Worm (Caenorhabditis elegans): ENCODE measurements around the gene srh-70.

DNA sequence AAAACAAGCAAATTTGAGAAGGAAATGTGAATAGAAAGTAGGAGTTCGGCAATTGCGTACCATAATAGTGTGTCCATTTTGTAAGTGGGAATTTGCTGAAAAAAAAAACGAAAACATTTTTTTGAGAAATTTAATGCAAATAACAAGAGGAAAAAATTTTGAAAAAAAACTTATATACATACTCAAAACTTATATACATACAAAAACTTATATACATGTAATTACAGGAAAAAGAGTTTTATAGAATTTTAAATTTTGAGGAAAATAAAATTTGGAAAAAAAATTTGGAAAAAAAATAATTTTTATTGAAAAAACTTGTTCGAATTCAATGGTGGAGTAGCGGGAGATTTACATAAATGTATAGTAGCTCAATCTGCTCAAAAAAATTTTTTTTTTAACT, 15.9 kb downstream of the srh-70 start, which contains the start of gene ador-1:
- no peak for TF ChIP-seq dao-5 (tag; optimal IDR thresholded peaks at IDR 0.05)
- no peak for TF ChIP-seq him-1 (tag; optimal IDR thresholded peaks at IDR 0.05)
- TF ChIP-seq W03F9.2 (tag; optimal IDR thresholded peaks at IDR 0.05): no peak
